Fruit fly (Drosophila melanogaster) whole organism, embryonic: ENCODE measurements around the gene CG7381.

Source experiments
- Bgb ChIP-seq: fragments of 200-800 bp; sonication (Bioruptor generic); IDR thresholded peaks from 2 replicates; pipeline ENCODE4 v1.3.6; 2022; ENCODE audit warnings: missing biosample characterization, missing genetic modification characterization; ENCODE audit not compliant: partially characterized antibody
- CG11560 ChIP-seq: fragments of 200-800 bp; sonication (Bioruptor generic); IDR thresholded peaks from 3 replicates; pipeline ENCODE4 v1.3.6; 2022; ENCODE audit warnings: missing biosample characterization, missing genetic modification characterization
- CG12104 ChIP-seq: fragments of 200-800 bp; sonication (Bioruptor generic); optimal IDR thresholded peaks from 3 replicates; lab custom pipeline; 2016; ENCODE audit warnings: missing biosample characterization, missing genetic modification characterization
- CG12236 ChIP-seq: fragments of 200-800 bp; sonication (Bioruptor generic); optimal IDR thresholded peaks from 2 replicates; lab custom pipeline; 2016; ENCODE audit warnings: missing biosample characterization, missing genetic modification characterization
- CG12659 ChIP-seq: fragments of 200-800 bp; sonication (Bioruptor generic); optimal IDR thresholded peaks from 3 replicates; lab custom pipeline; 2017; ENCODE audit warnings: mild to moderate bottlenecking, missing biosample characterization, missing genetic modification reagents, missing genetic modification characterization
- CG17361 ChIP-seq: fragments of 200-800 bp; sonication (Bioruptor generic); IDR thresholded peaks from 3 replicates; pipeline ENCODE4 v1.3.6; 2022; ENCODE audit warnings: missing biosample characterization, missing genetic modification characterization
- CG18476 ChIP-seq: fragments of 200-800 bp; sonication (Bioruptor generic); optimal IDR thresholded peaks from 2 replicates; lab custom pipeline; 2016; ENCODE audit warnings: missing biosample characterization, mild to moderate bottlenecking, missing genetic modification characterization
- CG18599 ChIP-seq: fragments of 200-800 bp; sonication (Bioruptor generic); optimal IDR thresholded peaks from 3 replicates; lab custom pipeline; 2017; ENCODE audit warnings: missing biosample characterization, missing genetic modification characterization, mild to moderate bottlenecking, moderate library complexity, missing genetic modification reagents
- CG2712 ChIP-seq: fragments of 200-800 bp; optimal IDR thresholded peaks from 3 replicates; lab custom pipeline; 2019; ENCODE audit warnings: missing biosample characterization, mild to moderate bottlenecking, missing genetic modification characterization, moderate library complexity
- CG32767 ChIP-seq: fragments of 200-800 bp; sonication (Bioruptor generic); IDR thresholded peaks from 2 replicates; pipeline ENCODE4 v1.3.6; 2022; ENCODE audit warnings: missing biosample characterization, missing genetic modification characterization
- CG3726 ChIP-seq: fragments of 200-800 bp; sonication (Bioruptor generic); IDR thresholded peaks from 3 replicates; pipeline ENCODE4, ENCODE4 v1.3.6; 2022; ENCODE audit warnings: missing biosample characterization, missing genetic modification characterization
- CG42726 ChIP-seq: fragments of 200-800 bp; sonication (Bioruptor generic); IDR thresholded peaks from 2 replicates; pipeline ENCODE4 v1.3.6; 2022; ENCODE audit warnings: missing biosample characterization, missing genetic modification characterization; ENCODE audit not compliant: partially characterized antibody
- CG43689 ChIP-seq: fragments of 200-800 bp; sonication (Bioruptor generic); IDR thresholded peaks from 2 replicates; pipeline ENCODE4 v1.3.6; 2022; ENCODE audit warnings: missing biosample characterization, missing genetic modification characterization
- CG5180 ChIP-seq: fragments of 200-800 bp; sonication (Bioruptor generic); optimal IDR thresholded peaks from 3 replicates; lab custom pipeline; 2017; ENCODE audit warnings: missing biosample characterization, missing genetic modification characterization, mild to moderate bottlenecking, moderate library complexity, missing genetic modification reagents
- CG6791 ChIP-seq: fragments of 200-800 bp; sonication (Bioruptor generic); IDR thresholded peaks from 3 replicates; pipeline ENCODE4 v1.3.6; 2022; ENCODE audit warnings: missing biosample characterization, missing genetic modification characterization; ENCODE audit not compliant: partially characterized antibody
- CG7271 ChIP-seq: fragments of 200-800 bp; sonication (Bioruptor generic); optimal IDR thresholded peaks from 2 replicates; lab custom pipeline; 2018; ENCODE audit warnings: missing biosample characterization, mild to moderate bottlenecking, missing genetic modification characterization, moderate library complexity
- CG7839 ChIP-seq: fragments of 200-800 bp; sonication (Bioruptor generic); optimal IDR thresholded peaks from 3 replicates; lab custom pipeline; 2018; ENCODE audit warnings: missing biosample characterization, mild to moderate bottlenecking, missing genetic modification characterization, moderate library complexity
- CG8089 ChIP-seq: fragments of 200-800 bp; sonication (Bioruptor generic); optimal IDR thresholded peaks from 3 replicates; lab custom pipeline; 2016; ENCODE audit warnings: missing biosample characterization, missing genetic modification characterization
- CG9609 ChIP-seq: fragments of 200-800 bp; sonication (Bioruptor generic); optimal IDR thresholded peaks from 3 replicates; lab custom pipeline; 2016; ENCODE audit warnings: missing biosample characterization, missing genetic modification characterization
- Chrac-16 ChIP-seq: fragments of 200-800 bp; sonication (Bioruptor generic); optimal IDR thresholded peaks from 3 replicates; lab custom pipeline; 2016; ENCODE audit warnings: missing biosample characterization, missing genetic modification characterization
- Deaf1 ChIP-seq: fragments of 200-800 bp; optimal IDR thresholded peaks from 3 replicates; lab custom pipeline; 2019; ENCODE audit warnings: missing biosample characterization, mild to moderate bottlenecking, missing genetic modification characterization, moderate library complexity
- Hey ChIP-seq: fragments of 200-800 bp; sonication (Bioruptor generic); optimal IDR thresholded peaks from 3 replicates; lab custom pipeline; 2018; ENCODE audit warnings: missing biosample characterization, mild to moderate bottlenecking, missing genetic modification characterization
- Hr39 ChIP-seq: fragments of >200 bp; optimal IDR thresholded peaks from 2 replicates; lab custom pipeline; 2017
- Hsf ChIP-seq: fragments of 200-800 bp; sonication (Bioruptor generic); optimal IDR thresholded peaks from 3 replicates; lab custom pipeline; 2016; ENCODE audit warnings: missing biosample characterization, missing genetic modification characterization
- MBD-R2 ChIP-seq: fragments of 200-800 bp; sonication (Bioruptor generic); IDR thresholded peaks from 2 replicates; pipeline ENCODE4 v1.3.6; 2022; ENCODE audit warnings: missing biosample characterization, missing genetic modification characterization
- Nf-YC ChIP-seq: fragments of 200-800 bp; optimal IDR thresholded peaks from 3 replicates; lab custom pipeline; 2019; ENCODE audit warnings: missing biosample characterization, mild to moderate bottlenecking, missing genetic modification characterization, moderate library complexity
- Sin3A ChIP-seq: fragments of >200 bp; optimal IDR thresholded peaks from 2 replicates; lab custom pipeline; 2018
- al ChIP-seq: fragments of 200-800 bp; sonication (Bioruptor generic); IDR thresholded peaks from 2 replicates; pipeline ENCODE4 v1.3.6; 2022; ENCODE audit warnings: missing biosample characterization, missing genetic modification characterization
- bigmax ChIP-seq: fragments of 200-800 bp; sonication (Bioruptor generic); optimal IDR thresholded peaks from 2 replicates; lab custom pipeline; 2018; ENCODE audit warnings: missing biosample characterization, mild to moderate bottlenecking, missing genetic modification characterization
- btn ChIP-seq: fragments of 200-800 bp; sonication (Bioruptor generic); optimal IDR thresholded peaks from 2 replicates; lab custom pipeline; 2016; ENCODE audit warnings: missing biosample characterization, missing genetic modification characterization
- caup ChIP-seq: fragments of 200-800 bp; sonication (Bioruptor generic); optimal IDR thresholded peaks from 3 replicates; lab custom pipeline; 2017; ENCODE audit warnings: missing biosample characterization, mild to moderate bottlenecking, missing genetic modification characterization, moderate library complexity; ENCODE audit not compliant: severe bottlenecking
- ci ChIP-seq: fragments of 200-800 bp; sonication (Bioruptor generic); IDR thresholded peaks from 3 replicates; pipeline ENCODE4 v1.3.6; 2022; ENCODE audit warnings: missing biosample characterization, missing genetic modification characterization
- dimm ChIP-seq: fragments of 200-800 bp; sonication (Bioruptor generic); IDR thresholded peaks from 2 replicates; pipeline ENCODE4 v1.3.6; 2022; ENCODE audit warnings: missing biosample characterization, missing genetic modification characterization
- dm ChIP-seq: fragments of 200-800 bp; sonication (Bioruptor generic); optimal IDR thresholded peaks from 3 replicates; lab custom pipeline; 2016; ENCODE audit warnings: missing biosample characterization, missing genetic modification characterization
- emc ChIP-seq: fragments of 200-800 bp; sonication (Bioruptor generic); optimal IDR thresholded peaks from 2 replicates; lab custom pipeline; 2016; ENCODE audit warnings: missing biosample characterization, missing genetic modification characterization
- eyg ChIP-seq: fragments of 200-800 bp; sonication (Bioruptor generic); optimal IDR thresholded peaks from 3 replicates; lab custom pipeline; 2016; ENCODE audit warnings: missing biosample characterization, missing genetic modification characterization
- fd3F ChIP-seq: fragments of 200-800 bp; sonication (Bioruptor generic); optimal IDR thresholded peaks from 2 replicates; lab custom pipeline; 2018; ENCODE audit warnings: missing biosample characterization, mild to moderate bottlenecking, missing genetic modification characterization, moderate library complexity
- fd96Cb ChIP-seq: fragments of 200-800 bp; sonication (Bioruptor generic); optimal IDR thresholded peaks from 2 replicates; lab custom pipeline; 2018; ENCODE audit warnings: missing biosample characterization, mild to moderate bottlenecking, missing genetic modification characterization, moderate library complexity
- hth ChIP-seq: fragments of >200 bp; optimal IDR thresholded peaks from 2 replicates; lab custom pipeline; 2017; ENCODE audit warnings: inconsistent platforms
- ind ChIP-seq: fragments of 200-800 bp; sonication (Bioruptor generic); optimal IDR thresholded peaks from 3 replicates; lab custom pipeline; 2016; ENCODE audit warnings: missing biosample characterization, missing genetic modification characterization
- kay ChIP-seq: fragments of 200-800 bp; sonication (Bioruptor generic); optimal IDR thresholded peaks from 2 replicates; lab custom pipeline; 2016; ENCODE audit warnings: missing biosample characterization, missing genetic modification characterization
- slou ChIP-seq: fragments of 200-800 bp; sonication (Bioruptor generic); optimal IDR thresholded peaks from 3 replicates; lab custom pipeline; 2016; ENCODE audit warnings: missing biosample characterization, missing genetic modification characterization
- sna ChIP-seq: fragments of 200-800 bp; sonication (Bioruptor generic); IDR thresholded peaks from 2 replicates; pipeline ENCODE4 v1.3.6; 2022; ENCODE audit warnings: missing biosample characterization, missing genetic modification characterization; ENCODE audit not compliant: partially characterized antibody
- stc ChIP-seq: fragments of 200-800 bp; sonication (Bioruptor generic); IDR thresholded peaks from 2 replicates; pipeline ENCODE4 v1.3.6; 2022; ENCODE audit warnings: missing biosample characterization, missing genetic modification characterization
- tin ChIP-seq: fragments of 200-800 bp; sonication (Bioruptor generic); optimal IDR thresholded peaks from 3 replicates; lab custom pipeline; 2016; ENCODE audit warnings: missing biosample characterization, missing genetic modification characterization
- tup ChIP-seq: fragments of 200-800 bp; sonication (Bioruptor generic); optimal IDR thresholded peaks from 2 replicates; lab custom pipeline; 2016; ENCODE audit warnings: missing biosample characterization, mild to moderate bottlenecking, missing genetic modification characterization, moderate library complexity
- wek ChIP-seq: fragments of 200-800 bp; sonication (Bioruptor generic); optimal IDR thresholded peaks from 3 replicates; lab custom pipeline; 2018; ENCODE audit warnings: missing biosample characterization, mild to moderate bottlenecking, missing genetic modification characterization, moderate library complexity
- zen ChIP-seq: fragments of 200-800 bp; sonication (Bioruptor generic); optimal IDR thresholded peaks from 3 replicates; lab custom pipeline; 2018; ENCODE audit warnings: missing biosample characterization, mild to moderate bottlenecking, missing genetic modification characterization, moderate library complexity
- zen2 ChIP-seq: fragments of 200-800 bp; sonication (Bioruptor generic); IDR thresholded peaks from 3 replicates; pipeline ENCODE4 v1.3.6; 2022; ENCODE audit warnings: missing biosample characterization, missing genetic modification characterization; ENCODE audit not compliant: partially characterized antibody

The CG7381 gene

dm6 chr3R:12960929-12961855 is 16.1 kb downstream of the CG7381 start, which contains the start of gene Spc25 (continued):
- TF ChIP-seq dm (GFP tag; lab: Kevin White, UChicago) (peak; percentile 43), dimm (no peak), CG8089 (GFP tag; lab: Kevin White, UChicago) (peak; percentile 23), CG6791 (GFP tag; lab: Robert Waterston, UW) (peak; percentile 96), slou (GFP tag; lab: Kevin White, UChicago) (peak; percentile 36), CG12659 (GFP tag; lab: Kevin White, UChicago) (peak; percentile 45), CG9609 (peak; percentile 52), Chrac-16 (peak; percentile 68), eyg (GFP tag; lab: Kevin White, UChicago) (peak; percentile 24), btn (GFP tag; lab: Kevin White, UChicago) (no peak), bigmax (no peak), emc (GFP tag; lab: Kevin White, UChicago) (peak; percentile 40), Sin3A (lab: Kevin White, UChicago) (peak; percentile 87), Bgb (GFP tag; lab: Robert Waterston, UW) (peak; percentile 97), Hey (tag; lab: Kevin White, UChicago) (no peak), CG17361 (GFP tag; lab: Robert Waterston, UW) (no peak), tin (GFP tag; lab: Kevin White, UChicago) (peak; percentile 64), caup (GFP tag; lab: Kevin White, UChicago) (no peak), CG2712 (tag; lab: Kevin White, UChicago) (no peak), CG12236 (GFP tag; lab: Kevin White, UChicago) (no peak), Nf-YC (tag; lab: Kevin White, UChicago) (peak; percentile 6), CG7839 (tag; lab: Kevin White, UChicago) (no peak), Deaf1 (no peak), wek (GFP tag; lab: Kevin White, UChicago) (no peak), CG11560 (tag; lab: Robert Waterston, UW) (no peak), ci (GFP tag; lab: Robert Waterston, UW) (peak; percentile 27; the same call in 1 of the 3 replicates), CG43689 (no peak), CG5180 (GFP tag; lab: Kevin White, UChicago) (no peak), CG32767 (GFP tag; lab: Robert Waterston, UW) (no peak), hth (lab: Kevin White, UChicago) (no peak), sna (GFP tag; lab: Robert Waterston, UW) (peak; percentile 92), CG18476 (GFP tag; lab: Kevin White, UChicago) (no peak), zen (tag; lab: Kevin White, UChicago) (no peak), fd96Cb (tag; lab: Kevin White, UChicago) (no peak), kay (GFP tag; lab: Kevin White, UChicago) (no peak), CG18599 (no peak), ind (GFP tag; lab: Kevin White, UChicago) (peak; percentile 52), CG7271 (tag; lab: Kevin White, UChicago) (no peak), al (GFP tag; lab: Robert Waterston, UW) (peak; percentile 46; the same call in 1 of the 2 replicates), stc (GFP tag; lab: Robert Waterston, UW) (0 out of 2 replicates have a peak, but pooled peaks have one; percentile 31), fd3F (peak; percentile 26), CG12104 (GFP tag; lab: Kevin White, UChicago) (no peak), CG3726 (GFP tag; lab: Robert Waterston, UW) (no peak), MBD-R2 (peak; percentile 90), zen2 (GFP tag; lab: Robert Waterston, UW) (peak; percentile 87), Hsf (peak; percentile 64), tup (GFP tag; lab: Kevin White, UChicago) (no peak), Hr39 (lab: Kevin White, UChicago) (no peak), CG42726 (peak; percentile 96)
